Fruit fly (Drosophila melanogaster) whole organism, embryonic: ENCODE data around the gene bumpel.

ENCODE experiments used
- Abd-B ChIP-seq: fragments of 200-800 bp; sonication (Bioruptor generic); optimal IDR thresholded peaks from 2 replicates; lab custom pipeline; 2018; ENCODE audit warnings: missing biosample characterization, mild to moderate bottlenecking, missing genetic modification characterization, moderate library complexity
- Blimp-1 ChIP-seq: fragments of 200-800 bp; sonication (Bioruptor generic); optimal IDR thresholded peaks from 3 replicates; lab custom pipeline; 2018; ENCODE audit warnings: missing biosample characterization, missing genetic modification characterization, mild to moderate bottlenecking, moderate library complexity, missing genetic modification reagents
- CG10366 ChIP-seq: fragments of 200-800 bp; sonication (Bioruptor generic); IDR thresholded peaks from 2 replicates; pipeline ENCODE4 v1.3.6; 2022; ENCODE audit warnings: missing biosample characterization, missing genetic modification characterization
- CG10431 ChIP-seq: fragments of 200-800 bp; sonication (Bioruptor generic); optimal IDR thresholded peaks from 3 replicates; lab custom pipeline; 2018; ENCODE audit warnings: missing biosample characterization, mild to moderate bottlenecking, missing genetic modification characterization
- CG10654 ChIP-seq: fragments of 200-800 bp; sonication (Bioruptor generic); optimal IDR thresholded peaks from 2 replicates; lab custom pipeline; 2016; ENCODE audit warnings: missing biosample characterization, missing genetic modification characterization
- CG11504 ChIP-seq: fragments of 200-800 bp; sonication (Bioruptor generic); optimal IDR thresholded peaks from 3 replicates; lab custom pipeline; 2019; ENCODE audit warnings: missing biosample characterization, mild to moderate bottlenecking, missing genetic modification characterization, moderate library complexity
- CG12104 ChIP-seq: fragments of 200-800 bp; sonication (Bioruptor generic); optimal IDR thresholded peaks from 3 replicates; lab custom pipeline; 2016; ENCODE audit warnings: missing biosample characterization, missing genetic modification characterization
- CG12219 ChIP-seq: fragments of 200-800 bp; sonication (Bioruptor generic); optimal IDR thresholded peaks from 3 replicates; lab custom pipeline; 2018; ENCODE audit warnings: missing biosample characterization, mild to moderate bottlenecking, missing genetic modification characterization
- CG12744 ChIP-seq: fragments of 200-800 bp; sonication (Bioruptor generic); optimal IDR thresholded peaks from 2 replicates; lab custom pipeline; 2016; ENCODE audit warnings: missing biosample characterization, missing genetic modification characterization
- CG14860 ChIP-seq: fragments of 200-800 bp; sonication (Bioruptor generic); IDR thresholded peaks from 3 replicates; pipeline ENCODE4 v1.3.6; 2022; ENCODE audit warnings: missing biosample characterization, missing genetic modification characterization; ENCODE audit not compliant: partially characterized antibody
- CG15269 ChIP-seq: fragments of 200-800 bp; sonication (Bioruptor generic); optimal IDR thresholded peaks from 2 replicates; lab custom pipeline; 2018; ENCODE audit warnings: missing biosample characterization, mild to moderate bottlenecking, missing genetic modification characterization, moderate library complexity
- CG1602 ChIP-seq: fragments of 200-800 bp; sonication (Bioruptor generic); optimal IDR thresholded peaks from 3 replicates; lab custom pipeline; 2016; ENCODE audit warnings: missing biosample characterization, missing genetic modification characterization
- CG2116 ChIP-seq: fragments of 200-800 bp; sonication (Bioruptor generic); optimal IDR thresholded peaks from 3 replicates; lab custom pipeline; 2018; ENCODE audit warnings: missing biosample characterization, mild to moderate bottlenecking, missing genetic modification characterization
- CG42726 ChIP-seq: fragments of 200-800 bp; sonication (Bioruptor generic); IDR thresholded peaks from 2 replicates; pipeline ENCODE4 v1.3.6; 2022; ENCODE audit warnings: missing biosample characterization, missing genetic modification characterization; ENCODE audit not compliant: partially characterized antibody
- CG4424 ChIP-seq: fragments of 200-800 bp; sonication (Bioruptor generic); optimal IDR thresholded peaks from 3 replicates; lab custom pipeline; 2016; ENCODE audit warnings: missing biosample characterization, missing genetic modification characterization
- CG6689 ChIP-seq: fragments of 200-800 bp; sonication (Bioruptor generic); IDR thresholded peaks from 2 replicates; pipeline ENCODE4 v1.3.6; 2022; ENCODE audit warnings: missing biosample characterization, missing genetic modification characterization
- CG7786 ChIP-seq: fragments of 200-800 bp; sonication (Bioruptor generic); optimal IDR thresholded peaks from 2 replicates; lab custom pipeline; 2016; ENCODE audit warnings: missing biosample characterization, missing genetic modification characterization
- CTCF ChIP-seq: fragments of 200-800 bp; sonication (Bioruptor generic); optimal IDR thresholded peaks from 2 replicates; lab custom pipeline; 2017; ENCODE audit warnings: missing biosample characterization, mild to moderate bottlenecking, missing genetic modification characterization, moderate library complexity
- Chrac-16 ChIP-seq: fragments of 200-800 bp; sonication (Bioruptor generic); optimal IDR thresholded peaks from 3 replicates; lab custom pipeline; 2016; ENCODE audit warnings: missing biosample characterization, missing genetic modification characterization
- Drgx ChIP-seq: fragments of 200-800 bp; sonication (Bioruptor generic); IDR thresholded peaks from 2 replicates; pipeline ENCODE4 v1.3.6; 2022; ENCODE audit warnings: missing biosample characterization, missing genetic modification characterization
- Hey ChIP-seq: fragments of 200-800 bp; sonication (Bioruptor generic); optimal IDR thresholded peaks from 3 replicates; lab custom pipeline; 2018; ENCODE audit warnings: missing biosample characterization, mild to moderate bottlenecking, missing genetic modification characterization
- Hmr ChIP-seq: fragments of 200-800 bp; sonication (Bioruptor generic); optimal IDR thresholded peaks from 3 replicates; lab custom pipeline; 2017; ENCODE audit warnings: mild to moderate bottlenecking, missing biosample characterization, missing genetic modification reagents, missing genetic modification characterization
- Mad ChIP-seq: fragments of 200-800 bp; sonication (Bioruptor generic); optimal IDR thresholded peaks from 2 replicates; lab custom pipeline; 2016; ENCODE audit warnings: missing biosample characterization, missing genetic modification characterization
- Myb ChIP-seq: fragments of 200-800 bp; sonication (Bioruptor generic); optimal IDR thresholded peaks from 2 replicates; lab custom pipeline; 2016; ENCODE audit warnings: missing biosample characterization, missing genetic modification characterization
- NK7.1 ChIP-seq: fragments of 200-800 bp; sonication (Bioruptor generic); optimal IDR thresholded peaks from 3 replicates; lab custom pipeline; 2016; ENCODE audit warnings: missing biosample characterization, missing genetic modification characterization
- Pdp1 ChIP-seq, 2 experiments: fragments of 200-800 bp; sonication (Bioruptor generic); optimal IDR thresholded peaks; 3 replicates each; lab custom pipeline; 2016; ENCODE audit warnings: missing biosample characterization in 2 of 2, missing genetic modification characterization in 2 of 2, mild to moderate bottlenecking in 1 of 2, moderate library complexity in 1 of 2
- TFAM ChIP-seq: fragments of 200-800 bp; sonication (Bioruptor generic); optimal IDR thresholded peaks from 2 replicates; lab custom pipeline; 2017; ENCODE audit warnings: missing biosample characterization, missing genetic modification characterization, inconsistent platforms
- Trl ChIP-seq, 3 experiments: fragments of >200 bp in 2 of 3; fragments of 200-800 bp in 1 of 3; sonication (Bioruptor generic) in 1 of 3; optimal IDR thresholded peaks; 2 replicates in 1 of 3; 3 replicates in 2 of 3; lab custom pipeline; 2016 to 2017; ENCODE audit warnings: missing biosample characterization in 1 of 3, missing genetic modification characterization in 1 of 3
- Usf ChIP-seq: fragments of 200-800 bp; sonication (Bioruptor generic); optimal IDR thresholded peaks from 2 replicates; lab custom pipeline; 2017; ENCODE audit warnings: missing genotype, missing biosample characterization, missing genetic modification characterization
- ab ChIP-seq: fragments of 200-800 bp; sonication (Bioruptor generic); optimal IDR thresholded peaks from 2 replicates; lab custom pipeline; 2016; ENCODE audit warnings: missing biosample characterization, missing genetic modification characterization
- ap ChIP-seq: fragments of 200-800 bp; sonication (Bioruptor generic); IDR thresholded peaks from 2 replicates; pipeline ENCODE4 v1.3.6; 2022; ENCODE audit warnings: missing biosample characterization, missing genetic modification characterization
- br ChIP-seq: fragments of >200 bp; optimal IDR thresholded peaks from 2 replicates; lab custom pipeline; 2017
- cato ChIP-seq: fragments of 200-800 bp; sonication (Bioruptor generic); optimal IDR thresholded peaks from 2 replicates; lab custom pipeline; 2016; ENCODE audit warnings: missing biosample characterization, missing genetic modification characterization, borderline replicate concordance
- dan ChIP-seq: fragments of 200-800 bp; sonication (Bioruptor generic); IDR thresholded peaks from 2 replicates; pipeline ENCODE4 v1.3.6; 2022; ENCODE audit warnings: missing biosample characterization, missing genetic modification characterization
- ewg ChIP-seq: fragments of 200-800 bp; sonication (Bioruptor generic); optimal IDR thresholded peaks from 3 replicates; lab custom pipeline; 2017; ENCODE audit warnings: mild to moderate bottlenecking, missing biosample characterization, missing genetic modification reagents, missing genetic modification characterization
- fd102C ChIP-seq: fragments of 200-800 bp; sonication (Bioruptor generic); optimal IDR thresholded peaks from 2 replicates; lab custom pipeline; 2018; ENCODE audit warnings: missing biosample characterization, mild to moderate bottlenecking, missing genetic modification characterization, moderate library complexity
- insv ChIP-seq, 2 experiments: fragments of 200-800 bp; sonication (Bioruptor generic); optimal IDR thresholded peaks; 3 replicates each; lab custom pipeline; 2016 to 2018; ENCODE audit warnings: missing biosample characterization in 2 of 2, missing genetic modification characterization in 2 of 2
- jigr1 ChIP-seq: fragments of 200-800 bp; sonication (Bioruptor generic); IDR thresholded peaks from 3 replicates; pipeline ENCODE4 v1.3.6; 2022; ENCODE audit warnings: missing biosample characterization, missing genetic modification characterization
- kah ChIP-seq: fragments of 200-800 bp; sonication (Bioruptor generic); optimal IDR thresholded peaks from 2 replicates; lab custom pipeline; 2018; ENCODE audit warnings: missing biosample characterization, mild to moderate bottlenecking, missing genetic modification characterization
- oc ChIP-seq: fragments of 200-800 bp; sonication (Bioruptor generic); optimal IDR thresholded peaks from 2 replicates; lab custom pipeline; 2018; ENCODE audit warnings: missing biosample characterization, mild to moderate bottlenecking, missing genetic modification characterization, moderate library complexity
- pan ChIP-seq, 4 experiments: fragments of >200 bp in 3 of 4; fragments of 200-800 bp in 1 of 4; sonication (Bioruptor generic) in 1 of 4; optimal IDR thresholded peaks in 3 of 4; IDR thresholded peaks in 1 of 4; 2 replicates each; pipeline versions ENCODE4 v1.3.6 to Lab custom; 2017 to 2022; ENCODE audit warnings: missing biosample characterization in 2 of 4, missing genetic modification characterization in 2 of 4, mixed read lengths in 1 of 4
- peb ChIP-seq: fragments of 200-800 bp; sonication (Bioruptor generic); IDR thresholded peaks from 2 replicates; pipeline ENCODE4 v1.3.6; 2022; ENCODE audit warnings: missing biosample characterization, missing genetic modification characterization
- pita ChIP-seq: fragments of 200-800 bp; sonication (Bioruptor generic); optimal IDR thresholded peaks from 2 replicates; lab custom pipeline; 2017; ENCODE audit warnings: missing biosample characterization, mild to moderate bottlenecking, missing genetic modification characterization
- ranshi ChIP-seq: fragments of 200-800 bp; sonication (Bioruptor generic); IDR thresholded peaks from 2 replicates; pipeline ENCODE4 v1.3.6; 2022; ENCODE audit warnings: missing biosample characterization, missing genetic modification characterization
- sna ChIP-seq: fragments of 200-800 bp; sonication (Bioruptor generic); IDR thresholded peaks from 2 replicates; pipeline ENCODE4 v1.3.6; 2022; ENCODE audit warnings: missing biosample characterization, missing genetic modification characterization; ENCODE audit not compliant: partially characterized antibody
- stc ChIP-seq: fragments of 200-800 bp; sonication (Bioruptor generic); IDR thresholded peaks from 2 replicates; pipeline ENCODE4 v1.3.6; 2022; ENCODE audit warnings: missing biosample characterization, missing genetic modification characterization
- tll ChIP-seq, 2 experiments: fragments of 200-800 bp in 1 of 2; fragments of >200 bp in 1 of 2; sonication (Bioruptor generic) in 1 of 2; optimal IDR thresholded peaks; 2 replicates each; lab custom pipeline; 2017 to 2019; ENCODE audit warnings: missing biosample characterization in 2 of 2, missing genetic modification characterization in 2 of 2, mild to moderate bottlenecking in 1 of 2, moderate library complexity in 1 of 2
- tna ChIP-seq: fragments of 200-800 bp; sonication (Bioruptor generic); IDR thresholded peaks from 2 replicates; pipeline ENCODE4 v1.3.6; 2022; ENCODE audit warnings: missing biosample characterization, missing genetic modification characterization; ENCODE audit not compliant: partially characterized antibody
- vfl ChIP-seq: fragments of 200-800 bp; sonication (Bioruptor generic); optimal IDR thresholded peaks from 2 replicates; lab custom pipeline; 2016; ENCODE audit warnings: missing biosample characterization, missing genetic modification characterization

bumpel gene

dm6 chr3R:11421643-11422122, 3.2 kb upstream of the bumpel start, which contains the start of the genes ninaG and Sptz (continued):
- no peak for TF ChIP-seq Trl (optimal IDR thresholded peaks at IDR 0.05; lab: Kevin White, UChicago)
- peak; percentile 96 for TF ChIP-seq Trl (GFP tag; optimal IDR thresholded peaks at IDR 0.05; lab: Kevin White, UChicago)
- peak; percentile 93 for TF ChIP-seq Drgx (GFP tag; lab: Robert Waterston, UW)
- TF ChIP-seq ab (GFP tag; lab: Kevin White, UChicago) = peak; percentile 90
- 0 out of 3 replicates have a peak, but pooled peaks have one; percentile 33 for TF ChIP-seq CG14860 (GFP tag; lab: Robert Waterston, UW)
- TF ChIP-seq Abd-B = peak; percentile 94
- peak; percentile 94 to 97 for TF ChIP-seq Pdp1 (GFP tag; optimal IDR thresholded peaks at IDR 0.05; lab: Kevin White, UChicago)
- TF ChIP-seq pan (optimal IDR thresholded peaks at IDR 0.05; lab: Kevin White, UChicago) = no peak
- peak in 1 of 2 experiments; percentile 95 for TF ChIP-seq pan (GFP tag; optimal IDR thresholded peaks at IDR 0.05 in 1 of 2, IDR thresholded peaks at IDR 0.05 in 1 of 2)
- TF ChIP-seq Chrac-16 = peak; percentile 96
- peak; percentile 86 for TF ChIP-seq Blimp-1 (GFP tag; lab: Kevin White, UChicago)
- peak; percentile 90 for TF ChIP-seq jigr1
- peak; percentile 87 for TF ChIP-seq ewg (GFP tag; lab: Kevin White, UChicago)
- TF ChIP-seq Hey (tag; lab: Kevin White, UChicago) = peak; percentile 80
- no peak for TF ChIP-seq CG10431 (GFP tag; lab: Kevin White, UChicago)
- TF ChIP-seq CG10366 (GFP tag; lab: Robert Waterston, UW) = peak; percentile 95
- peak; percentile 89 for TF ChIP-seq CG11504 (tag; lab: Kevin White, UChicago)
- peak; percentile 52 for TF ChIP-seq fd102C (GFP tag; lab: Kevin White, UChicago)
- TF ChIP-seq CG1602 (GFP tag; lab: Kevin White, UChicago) = peak; percentile 94
- TF ChIP-seq br (lab: Kevin White, UChicago) = no peak
- TF ChIP-seq CG15269 (tag; lab: Kevin White, UChicago) = peak; percentile 87
- TF ChIP-seq CTCF (GFP tag; lab: Kevin White, UChicago) = no peak
- peak; percentile 93 for TF ChIP-seq ap
- TF ChIP-seq oc = peak; percentile 85
- TF ChIP-seq Myb (GFP tag; lab: Kevin White, UChicago) = peak; percentile 79
- peak in 1 of 2 experiments; percentile 26 for TF ChIP-seq tll (GFP tag; optimal IDR thresholded peaks at IDR 0.05; lab: Kevin White, UChicago)
- TF ChIP-seq pita = no peak
- peak; percentile 92 for TF ChIP-seq CG12744 (GFP tag; lab: Kevin White, UChicago)
- peak; percentile 95 for TF ChIP-seq Mad (GFP tag; lab: Kevin White, UChicago)
- TF ChIP-seq CG7786 = peak; percentile 94
- TF ChIP-seq stc = peak; percentile 88
- TF ChIP-seq sna (GFP tag; lab: Robert Waterston, UW) = peak; percentile 44; the same call in 1 of the 2 replicates
- peak; percentile 95 for TF ChIP-seq CG4424 (GFP tag; lab: Kevin White, UChicago)
- TF ChIP-seq CG42726 = no peak
- TF ChIP-seq vfl (GFP tag; lab: Kevin White, UChicago) = peak; percentile 95
- TF ChIP-seq kah (GFP tag; lab: Kevin White, UChicago) = peak; percentile 34
- peak; percentile 95 for TF ChIP-seq peb (GFP tag; lab: Robert Waterston, UW)
- TF ChIP-seq Usf (GFP tag; lab: Kevin White, UChicago) = peak; percentile 91
- TF ChIP-seq CG2116 (GFP tag; lab: Kevin White, UChicago) = peak; percentile 95
- TF ChIP-seq CG10654 (GFP tag; lab: Kevin White, UChicago) = peak; percentile 95
- peak; percentile 66 for TF ChIP-seq CG12219 (GFP tag; lab: Kevin White, UChicago)
- peak; percentile 91 for TF ChIP-seq cato (GFP tag; lab: Kevin White, UChicago)
- peak; percentile 84 for TF ChIP-seq dan (GFP tag; lab: Robert Waterston, UW)
- TF ChIP-seq NK7.1 (GFP tag; lab: Kevin White, UChicago) = peak; percentile 70
- TF ChIP-seq TFAM (GFP tag; lab: Kevin White, UChicago) = peak; percentile 61
- TF ChIP-seq tna (GFP tag; lab: Robert Waterston, UW) = no peak
- TF ChIP-seq CG6689 = peak; percentile 97
- peak in 1 of 2 experiments; percentile 16 for TF ChIP-seq insv (GFP tag; optimal IDR thresholded peaks at IDR 0.05; lab: Kevin White, UChicago)
- peak; percentile 83 for TF ChIP-seq CG12104 (GFP tag; lab: Kevin White, UChicago)
- peak; percentile 95 for TF ChIP-seq ranshi
- TF ChIP-seq Hmr (GFP tag; lab: Kevin White, UChicago) = peak; percentile 92
